Fruit fly (Drosophila melanogaster) whole organism: Measurements from ENCODE around the gene CG4565.

Experiments used
- CG8478 ChIP-seq: fragments of >200 bp; optimal IDR thresholded peaks from 2 replicates; lab custom pipeline; 2018; ENCODE audit warnings: inconsistent platforms
- Dll ChIP-seq: fragments of >200 bp; optimal IDR thresholded peaks from 2 replicates; lab custom pipeline; 2017
- EcR ChIP-seq, 2 experiments: fragments of >200 bp; optimal IDR thresholded peaks; 2 replicates each; lab custom pipeline; 2017; ENCODE audit warnings: missing biosample characterization in 2 of 2, missing genetic modification characterization in 2 of 2, missing genetic modification reagents in 2 of 2
- pan ChIP-seq: fragments of >200 bp; optimal IDR thresholded peaks from 2 replicates; lab custom pipeline; 2017
- psq ChIP-seq: fragments of >200 bp; optimal IDR thresholded peaks from 2 replicates; lab custom pipeline; 2017
- usp ChIP-seq: fragments of >200 bp; optimal IDR thresholded peaks from 2 replicates; lab custom pipeline; 2017; ENCODE audit warnings: missing biosample characterization, missing genetic modification characterization, mixed read lengths

dm6 chr3R:10889520-10889887, 37.0 kb downstream of the CG4565 start, which contains the start of gene Ak3:
- no peak for TF ChIP-seq psq (lab: Kevin White, UChicago)
- no peak for TF ChIP-seq usp
- no peak for TF ChIP-seq CG8478 (lab: Kevin White, UChicago)
- no peak for TF ChIP-seq Dll
- TF ChIP-seq EcR (GFP tag; optimal IDR thresholded peaks at IDR 0.05; lab: Kevin White, UChicago), result no peak
- TF ChIP-seq pan, result no peak
